Worm (Caenorhabditis elegans) whole organism, young adult: ENCODE data around the gene Y119D3B.12.

ENCODE experiments used
- B0261.1 ChIP-seq: sonication (generic microtip); optimal IDR thresholded peaks from 2 replicates; lab custom pipeline; 2016; ENCODE audit warnings: mild to moderate bottlenecking, missing genetic modification characterization, moderate library complexity, missing compliant biosample characterization
- F10E7.11 ChIP-seq: sonication (generic microtip); optimal IDR thresholded peaks from 2 replicates; lab custom pipeline; 2017; ENCODE audit warnings: mild to moderate bottlenecking, missing genetic modification characterization, moderate library complexity, missing compliant biosample characterization
- F22D6.2 ChIP-seq: sonication (generic microtip); optimal IDR thresholded peaks from 2 replicates; lab custom pipeline; 2016; ENCODE audit warnings: mild to moderate bottlenecking, missing genetic modification characterization, missing compliant biosample characterization
- F33H1.4 ChIP-seq: fragments of 200-800 bp; sonication (Bioruptor generic); IDR thresholded peaks from 2 replicates; pipeline ENCODE4 v1.3.6; 2022; ENCODE audit warnings: missing genetic modification reagents, missing genetic modification characterization, missing compliant biosample characterization
- F49E8.2 ChIP-seq: sonication (generic microtip); optimal IDR thresholded peaks from 3 replicates; lab custom pipeline; 2017; ENCODE audit warnings: missing genetic modification characterization, mild to moderate bottlenecking, missing compliant biosample characterization, antibody characterized with exemption, moderate library complexity; ENCODE audit not compliant: insufficient read depth
- K11D2.4 ChIP-seq: fragments of 200-800 bp; sonication (Bioruptor generic); IDR thresholded peaks from 2 replicates; pipeline ENCODE4 v1.3.6; 2022; ENCODE audit warnings: missing genetic modification reagents, missing genetic modification characterization, missing compliant biosample characterization
- ZK185.1 ChIP-seq: sonication (generic microtip); optimal IDR thresholded peaks from 2 replicates; lab custom pipeline; 2016; ENCODE audit warnings: mild to moderate bottlenecking, missing genetic modification characterization, missing compliant biosample characterization; ENCODE audit not compliant: poor library complexity, severe bottlenecking
- atf-7 ChIP-seq: sonication (generic microtip); optimal IDR thresholded peaks from 2 replicates; lab custom pipeline; 2017; ENCODE audit warnings: mild to moderate bottlenecking, missing genetic modification characterization, missing compliant biosample characterization
- attf-3 ChIP-seq: fragments of 200-800 bp; sonication (Bioruptor generic); conservative IDR thresholded peaks from 2 replicates; pipeline ENCODE4 v1.3.6; 2022; ENCODE audit warnings: missing genetic modification reagents, missing genetic modification characterization, missing compliant biosample characterization
- attf-5 ChIP-seq: fragments of 200-800 bp; sonication (Bioruptor generic); optimal IDR thresholded peaks from 2 replicates; lab custom pipeline; 2018; ENCODE audit warnings: mild to moderate bottlenecking, missing genetic modification characterization, missing compliant biosample characterization
- bed-1 ChIP-seq: fragments of 200-800 bp; sonication (Bioruptor generic); IDR thresholded peaks from 2 replicates; pipeline ENCODE4 v1.3.6; 2022; ENCODE audit warnings: missing genetic modification reagents, missing genetic modification characterization, missing compliant biosample characterization
- ceh-100 ChIP-seq: fragments of 200-800 bp; sonication (Bioruptor generic); IDR thresholded peaks from 2 replicates; pipeline ENCODE4 v1.3.6; 2022; ENCODE audit warnings: missing genetic modification reagents, missing genetic modification characterization, missing compliant biosample characterization
- ceh-40 ChIP-seq: fragments of 200-800 bp; sonication (Bioruptor generic); IDR thresholded peaks from 2 replicates; pipeline ENCODE4 v1.3.6; 2022; ENCODE audit warnings: missing genetic modification characterization, missing compliant biosample characterization
- chd-7 ChIP-seq: sonication (generic microtip); optimal IDR thresholded peaks from 2 replicates; lab custom pipeline; 2016; ENCODE audit warnings: mild to moderate bottlenecking, missing genetic modification characterization, moderate library complexity, missing compliant biosample characterization
- die-1 ChIP-seq: sonication (generic microtip); optimal IDR thresholded peaks from 2 replicates; lab custom pipeline; 2016; ENCODE audit warnings: missing genotype, mild to moderate bottlenecking, missing genetic modification characterization, missing compliant biosample characterization
- dpl-1 ChIP-seq: fragments of 150-350 bp; optimal IDR thresholded peaks from 2 replicates; lab custom pipeline; 2014; ENCODE audit warnings: missing biosample characterization, missing genetic modification reagents, missing genetic modification characterization
- efl-1 ChIP-seq: fragments of 150-350 bp; optimal IDR thresholded peaks from 2 replicates; lab custom pipeline; 2014; ENCODE audit warnings: missing biosample characterization, missing genetic modification reagents, missing genetic modification characterization
- gei-17 ChIP-seq: fragments of 200-800 bp; sonication (Bioruptor generic); optimal IDR thresholded peaks from 2 replicates; lab custom pipeline; 2018; ENCODE audit warnings: mild to moderate bottlenecking, missing genetic modification characterization, missing compliant biosample characterization
- hsf-1 ChIP-seq: fragments of 200-800 bp; sonication (Bioruptor generic); IDR thresholded peaks from 2 replicates; pipeline ENCODE4 v1.3.6; 2022; ENCODE audit warnings: missing genetic modification reagents, missing genetic modification characterization, missing compliant biosample characterization
- lag-1 ChIP-seq: fragments of 200-800 bp; sonication (Bioruptor generic); IDR thresholded peaks from 2 replicates; pipeline ENCODE4 v1.3.6; 2022; ENCODE audit warnings: missing genetic modification reagents, missing genetic modification characterization, missing compliant biosample characterization
- let-607 ChIP-seq, 2 experiments: fragments of 200-800 bp in 1 of 2; sonication (Bioruptor generic) in 1 of 2; sonication (generic microtip) in 1 of 2; optimal IDR thresholded peaks; 2 replicates each; lab custom pipeline; 2016 to 2018; ENCODE audit warnings: mild to moderate bottlenecking in 2 of 2, missing compliant biosample characterization in 2 of 2, missing genetic modification characterization in 2 of 2, moderate library complexity in 2 of 2, missing genotype in 1 of 2
- lin-26 ChIP-seq: fragments of 200-800 bp; sonication (Bioruptor generic); IDR thresholded peaks from 2 replicates; pipeline ENCODE4 v1.3.6; 2022; ENCODE audit warnings: missing genetic modification reagents, missing genetic modification characterization, missing compliant biosample characterization
- lin-35 ChIP-seq, 3 experiments: fragments of 150-350 bp in 2 of 3; sonication (generic microtip) in 1 of 3; optimal IDR thresholded peaks; 2 replicates each; lab custom pipeline; 2014 to 2018; ENCODE audit warnings: missing biosample characterization in 3 of 3, missing genetic modification characterization in 3 of 3, missing genetic modification reagents in 3 of 3
- lin-54 ChIP-seq: fragments of 200-800 bp; sonication (Bioruptor generic); optimal IDR thresholded peaks from 2 replicates; lab custom pipeline; 2018; ENCODE audit warnings: mild to moderate bottlenecking, missing genetic modification characterization, missing compliant biosample characterization
- lsl-1 ChIP-seq: fragments of 200-800 bp; sonication (Bioruptor generic); optimal IDR thresholded peaks from 2 replicates; lab custom pipeline; 2018; ENCODE audit warnings: mild to moderate bottlenecking, missing genetic modification characterization, moderate library complexity, missing compliant biosample characterization
- lsy-27 ChIP-seq: sonication (generic microtip); optimal IDR thresholded peaks from 2 replicates; lab custom pipeline; 2017; ENCODE audit warnings: missing genetic modification characterization, mild to moderate bottlenecking, missing compliant biosample characterization, antibody characterized with exemption, missing genotype, borderline replicate concordance; ENCODE audit not compliant: insufficient read depth
- mcd-1 ChIP-seq: fragments of 200-800 bp; sonication (Bioruptor generic); IDR thresholded peaks from 2 replicates; pipeline ENCODE4 v1.3.6; 2022; ENCODE audit warnings: missing genetic modification reagents, missing genetic modification characterization, missing compliant biosample characterization
- mes-4 ChIP-seq: sonication (generic microtip); optimal IDR thresholded peaks from 2 replicates; lab custom pipeline; 2016; ENCODE audit warnings: missing genotype, missing genetic modification characterization, missing compliant biosample characterization
- nhr-120 ChIP-seq: fragments of 200-800 bp; sonication (Bioruptor generic); IDR thresholded peaks from 2 replicates; pipeline ENCODE4 v1.3.6; 2022; ENCODE audit warnings: missing genetic modification characterization, missing compliant biosample characterization
- nhr-27 ChIP-seq: fragments of 200-800 bp; sonication (Bioruptor generic); optimal IDR thresholded peaks from 2 replicates; lab custom pipeline; 2018; ENCODE audit warnings: mild to moderate bottlenecking, missing genetic modification characterization, moderate library complexity, missing compliant biosample characterization
- pbrm-1 ChIP-seq: fragments of 200-800 bp; sonication (Bioruptor generic); IDR thresholded peaks from 2 replicates; pipeline ENCODE4 v1.3.6; 2022; ENCODE audit warnings: missing genetic modification reagents, missing genetic modification characterization, missing compliant biosample characterization
- pha-4 ChIP-seq: fragments of 150-350 bp; sonication (generic microtip); optimal IDR thresholded peaks from 2 replicates; lab custom pipeline; 2014; ENCODE audit warnings: missing biosample characterization, missing genetic modification reagents, missing genetic modification characterization
- rec-8 ChIP-seq, 2 experiments: sonication (generic microtip); optimal IDR thresholded peaks; 2 replicates each; lab custom pipeline; 2016; ENCODE audit warnings: mild to moderate bottlenecking in 2 of 2, missing genetic modification characterization in 2 of 2, missing genetic modification reagents in 2 of 2, missing genotype in 2 of 2, missing biosample characterization in 1 of 2, missing compliant biosample characterization in 1 of 2, moderate library complexity in 1 of 2
- repo-1 ChIP-seq: sonication (generic microtip); optimal IDR thresholded peaks from 2 replicates; lab custom pipeline; 2017; ENCODE audit warnings: mild to moderate bottlenecking, missing genetic modification characterization, missing compliant biosample characterization
- rpc-1 ChIP-seq, 2 experiments: fragments of 150-350 bp in 1 of 2; sonication (generic microtip) in 1 of 2; optimal IDR thresholded peaks; 2 replicates each; lab custom pipeline; 2014 to 2018; ENCODE audit warnings: missing biosample characterization in 1 of 2, missing genetic modification characterization in 1 of 2, missing genetic modification reagents in 1 of 2, missing genotype in 1 of 2
- sea-2 ChIP-seq: fragments of 200-800 bp; sonication (Bioruptor generic); IDR thresholded peaks from 2 replicates; pipeline ENCODE4 v1.3.6; 2022; ENCODE audit warnings: missing genetic modification characterization, missing compliant biosample characterization
- snpc-1.1 ChIP-seq: sonication (generic microtip); optimal IDR thresholded peaks from 2 replicates; lab custom pipeline; 2017; ENCODE audit warnings: missing genetic modification characterization, mild to moderate bottlenecking, missing compliant biosample characterization, antibody characterized with exemption, moderate library complexity, missing genotype, missing genetic modification reagents; ENCODE audit not compliant: insufficient read depth
- snpc-1.3 ChIP-seq: sonication (generic microtip); optimal IDR thresholded peaks from 2 replicates; lab custom pipeline; 2017; ENCODE audit warnings: missing genetic modification characterization, mild to moderate bottlenecking, missing compliant biosample characterization, antibody characterized with exemption, moderate library complexity, missing genotype, missing genetic modification reagents; ENCODE audit not compliant: insufficient read depth
- unc-130 ChIP-seq: sonication (generic microtip); optimal IDR thresholded peaks from 2 replicates; lab custom pipeline; 2016; ENCODE audit warnings: missing genetic modification reagents, missing genetic modification characterization, missing compliant biosample characterization
- unc-62 ChIP-seq: fragments of 150-350 bp; optimal IDR thresholded peaks from 2 replicates; lab custom pipeline; 2014; ENCODE audit warnings: missing biosample characterization, missing genetic modification reagents, missing genetic modification characterization
- xnd-1 ChIP-seq: sonication (generic microtip); optimal IDR thresholded peaks from 2 replicates; lab custom pipeline; 2016; ENCODE audit warnings: missing genotype, missing genetic modification reagents, missing genetic modification characterization, missing compliant biosample characterization
- zfh-2 ChIP-seq: fragments of 200-800 bp; sonication (Bioruptor generic); conservative IDR thresholded peaks from 2 replicates; pipeline ENCODE4 v1.3.6; 2022; ENCODE audit warnings: missing genetic modification reagents, missing genetic modification characterization, missing compliant biosample characterization
- ztf-22 ChIP-seq: fragments of 200-800 bp; sonication (Bioruptor generic); optimal IDR thresholded peaks from 2 replicates; lab custom pipeline; 2018; ENCODE audit warnings: mild to moderate bottlenecking, missing genetic modification characterization, moderate library complexity, missing compliant biosample characterization

Y119D3B.12 gene

DNA sequence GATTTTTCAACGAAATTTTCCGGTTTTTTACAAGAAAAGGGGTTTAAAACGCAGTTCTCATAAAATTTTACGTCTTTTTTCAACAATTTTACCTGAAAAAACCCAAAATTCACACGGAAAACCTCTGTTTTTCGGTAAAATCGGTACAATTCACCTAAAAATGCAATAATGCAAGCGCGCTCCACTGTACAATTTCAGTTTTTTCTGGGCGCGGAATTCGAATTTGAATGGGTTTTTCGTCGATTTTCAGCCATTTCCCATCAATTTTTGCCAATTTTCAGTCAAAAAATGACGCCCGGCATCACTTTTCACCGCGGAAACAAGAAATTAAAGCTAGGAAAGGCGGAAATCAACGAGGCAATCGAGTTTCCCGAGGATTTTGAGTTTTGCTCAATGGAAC, 5.5 kb downstream of the Y119D3B.12 start, which contains the start of gene orc-3:
orc-3 (plus strand) TSS at position 282 of the 400 bp plus-strand sequence.
- peak; percentile 17 for TF ChIP-seq attf-5 (GFP tag; lab: Kevin White, UChicago)
- no peak for TF ChIP-seq atf-7 (tag; lab: Kevin White, UChicago)
- TF ChIP-seq mcd-1 (GFP tag; lab: Robert Waterston, UW), result peak; percentile 91
- peak; percentile 73 for TF ChIP-seq efl-1 (GFP tag; lab: Kevin White, UChicago)
- TF ChIP-seq K11D2.4 (GFP tag; lab: Robert Waterston, UW), result no peak
- TF ChIP-seq ceh-40 (GFP tag; lab: Robert Waterston, UW), result no peak
- TF ChIP-seq mes-4 (tag; lab: Kevin White, UChicago), result no peak
- peak in 1 of 3 experiments; percentile 69 for TF ChIP-seq lin-35 (GFP tag; optimal IDR thresholded peaks at IDR 0.05; lab: Kevin White, UChicago)
- TF ChIP-seq dpl-1 (GFP tag; lab: Kevin White, UChicago), result peak; percentile 39
- peak; percentile 74 for TF ChIP-seq lin-54 (GFP tag; lab: Kevin White, UChicago)
- no peak for TF ChIP-seq rpc-1 (optimal IDR thresholded peaks at IDR 0.05; lab: Kevin White, UChicago)
- no peak for TF ChIP-seq rpc-1 (tag; optimal IDR thresholded peaks at IDR 0.05; lab: Kevin White, UChicago)
- TF ChIP-seq ztf-22 (GFP tag; lab: Kevin White, UChicago), result no peak

DNA sequence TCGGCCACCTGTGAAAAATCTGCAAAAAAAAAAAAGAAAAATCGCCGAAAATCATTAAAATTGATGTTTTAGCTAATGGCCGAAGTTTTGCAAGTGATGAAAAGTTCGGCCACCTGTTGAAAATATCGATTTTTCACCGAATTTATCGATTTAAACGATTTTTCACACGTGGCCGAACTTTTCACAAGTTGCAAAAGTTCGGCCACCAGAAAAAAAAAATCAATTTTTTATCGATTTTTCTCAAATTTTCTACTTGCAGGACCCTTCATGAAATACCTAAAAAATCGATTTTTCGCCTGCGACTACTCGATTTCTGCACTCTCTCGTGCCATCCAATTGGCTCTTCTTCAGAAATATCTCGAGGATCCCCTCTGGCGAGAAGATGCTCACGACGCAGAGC, 8.3 kb downstream of the Y119D3B.12 start:
- no peak for TF ChIP-seq ceh-100 (GFP tag; lab: Robert Waterston, UW)
- TF ChIP-seq unc-62 (GFP tag; lab: Kevin White, UChicago), result no peak
- no peak for TF ChIP-seq nhr-27 (tag; lab: Kevin White, UChicago)
- no peak for TF ChIP-seq chd-7
- TF ChIP-seq pha-4, result no peak
- no peak for TF ChIP-seq ztf-22 (GFP tag; lab: Kevin White, UChicago)

DNA sequence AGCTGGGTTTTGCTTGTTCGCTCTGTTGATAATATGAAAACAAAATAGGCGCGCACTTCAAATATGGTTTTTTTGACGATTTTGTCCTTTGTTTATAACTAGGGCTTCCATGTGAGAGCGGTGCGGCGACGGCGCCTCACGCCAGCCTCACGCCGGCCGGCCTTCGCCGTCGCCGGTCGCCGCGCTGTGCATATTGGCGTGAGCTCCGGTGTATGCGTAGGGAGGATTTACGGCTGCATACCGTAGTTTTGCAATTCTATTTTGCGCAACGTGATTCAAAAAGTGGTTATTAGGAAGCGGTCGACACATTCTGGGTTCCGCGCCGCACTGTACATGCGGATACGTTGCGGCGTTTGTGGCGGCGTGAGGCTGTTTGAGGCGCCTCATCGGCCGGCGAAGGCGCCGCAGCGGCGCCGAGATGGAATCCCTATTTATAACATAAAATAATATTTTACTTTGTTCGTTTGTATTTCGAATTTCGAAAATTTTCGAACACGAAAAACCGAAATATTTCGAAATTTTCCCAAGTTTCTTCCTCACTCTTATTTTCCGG, 11.9 kb downstream of the Y119D3B.12 start:
- TF ChIP-seq attf-3 (GFP tag; lab: Robert Waterston, UW) (no peak), snpc-1.3 (tag; lab: Kevin White, UChicago) (no peak), ZK185.1 (tag; lab: Kevin White, UChicago) (no peak), xnd-1 (tag; lab: Kevin White, UChicago) (no peak), unc-62 (GFP tag; lab: Kevin White, UChicago) (no peak), lsl-1 (GFP tag; lab: Kevin White, UChicago) (peak; percentile 32), let-607 (tag; optimal IDR thresholded peaks at IDR 0.05; lab: Kevin White, UChicago) (no peak), sea-2 (GFP tag; lab: Robert Waterston, UW) (no peak), zfh-2 (peak; percentile 90), nhr-120 (GFP tag; lab: Robert Waterston, UW) (no peak), unc-130 (GFP tag; lab: Kevin White, UChicago) (no peak), gei-17 (GFP tag; lab: Kevin White, UChicago) (no peak), hsf-1 (GFP tag; lab: Robert Waterston, UW) (no peak), F33H1.4 (GFP tag; lab: Robert Waterston, UW) (no peak), nhr-27 (tag; lab: Kevin White, UChicago) (no peak), bed-1 (GFP tag; lab: Robert Waterston, UW) (no peak), F10E7.11 (tag; lab: Kevin White, UChicago) (no peak), B0261.1 (tag; lab: Kevin White, UChicago) (no peak), lsy-27 (tag; lab: Kevin White, UChicago) (no peak), rec-8 (tag; optimal IDR thresholded peaks at IDR 0.05; lab: Kevin White, UChicago) (no peak), pbrm-1 (GFP tag; lab: Robert Waterston, UW) (no peak), lin-26 (GFP tag; lab: Robert Waterston, UW) (no peak), lag-1 (GFP tag; lab: Robert Waterston, UW) (no peak), F22D6.2 (no peak), snpc-1.1 (tag; lab: Kevin White, UChicago) (peak; percentile 58), die-1 (tag; lab: Kevin White, UChicago) (no peak), F49E8.2 (tag; lab: Kevin White, UChicago) (no peak), repo-1 (tag; lab: Kevin White, UChicago) (no peak)
